Fruit fly (Drosophila melanogaster): Measurements from ENCODE around the gene msk.

Gene msk

DNA sequence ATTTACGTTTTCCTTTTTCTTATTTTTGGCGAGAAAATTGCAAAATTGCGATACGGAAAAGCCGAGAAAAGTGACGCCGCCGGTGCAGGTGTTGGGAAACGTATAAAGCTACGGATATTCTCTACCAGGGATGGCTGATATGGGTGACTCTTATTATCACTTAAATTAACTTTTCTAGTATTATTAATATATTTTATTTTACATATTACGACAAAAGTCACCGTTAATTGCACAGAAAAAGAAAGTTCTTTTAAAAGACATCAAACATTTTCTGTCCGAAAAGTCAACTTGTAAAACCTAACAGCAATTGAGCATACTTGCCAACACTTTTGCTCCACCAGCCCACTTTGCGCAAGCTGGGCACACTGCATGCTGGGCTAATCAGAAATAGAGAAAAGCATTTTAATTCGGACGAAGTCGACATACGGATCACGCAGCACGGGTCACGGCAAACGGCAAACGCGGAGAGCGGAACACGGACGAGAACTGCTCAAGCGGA lies 11.8 kb downstream of the msk start, which contains the start of the genes Cds and Uba2 (continued):
- TF ChIP-seq Lhr (GFP tag; optimal IDR thresholded peaks at IDR 0.05) (peak; percentile 83), chm (GFP tag; IDR thresholded peaks at IDR 0.05) (peak; percentile 77), CG13287 (GFP tag; IDR thresholded peaks at IDR 0.05; ENCODE audit: partially characterized antibody) (peak; percentile 60), gsb (GFP tag; IDR thresholded peaks at IDR 0.05) (peak; percentile 65), CG18599 (GFP tag; optimal IDR thresholded peaks at IDR 0.05) (peak; percentile 96), HHEX (GFP tag; optimal IDR thresholded peaks at IDR 0.05) (peak; percentile 93), Rfx (GFP tag; IDR thresholded peaks at IDR 0.05) (peak; percentile 96), gcm2 (GFP tag; optimal IDR thresholded peaks at IDR 0.05) (peak; percentile 50), Hand (GFP tag; optimal IDR thresholded peaks at IDR 0.05) (peak; percentile 86), CG13123 (GFP tag; optimal IDR thresholded peaks at IDR 0.05) (peak; percentile 91), CG16779 (GFP tag; IDR thresholded peaks at IDR 0.05) (peak; percentile 87), Dp (GFP tag; optimal IDR thresholded peaks at IDR 0.05) (peak; percentile 38), otp (GFP tag; IDR thresholded peaks at IDR 0.05) (peak; percentile 87), CG13296 (GFP tag; optimal IDR thresholded peaks at IDR 0.05) (peak; percentile 93), CG10321 (GFP tag; IDR thresholded peaks at IDR 0.05) (0 out of 2 replicates have a peak, but pooled peaks have one; percentile 22), gsb-n (tag; optimal IDR thresholded peaks at IDR 0.05) (no peak), trem (tag; optimal IDR thresholded peaks at IDR 0.05) (peak; percentile 85), D (optimal IDR thresholded peaks at IDR 0.05) (no peak), D (GFP tag; optimal IDR thresholded peaks at IDR 0.05) (peak; percentile 76), Adf1 (GFP tag; IDR thresholded peaks at IDR 0.05) (peak; percentile 80), CG17802 (tag; optimal IDR thresholded peaks at IDR 0.05) (peak; percentile 51), tll (GFP tag; optimal IDR thresholded peaks at IDR 0.05) (peak in 1 of 2 experiments; percentile 92), Oaz (GFP tag; IDR thresholded peaks at IDR 0.05) (peak; percentile 83), dpn (GFP tag; optimal IDR thresholded peaks at IDR 0.05) (peak; percentile 81 to 96), Atf6 (GFP tag; IDR thresholded peaks at IDR 0.05) (peak; percentile 93), CG15011 (GFP tag; optimal IDR thresholded peaks at IDR 0.05) (no peak), gro (GFP tag; optimal IDR thresholded peaks at IDR 0.05) (peak; percentile 81), Rx (GFP tag; IDR thresholded peaks at IDR 0.05) (peak; percentile 87), CG4854 (GFP tag; optimal IDR thresholded peaks at IDR 0.05) (peak; percentile 63), usp (GFP tag; optimal IDR thresholded peaks at IDR 0.05) (no peak), CG7786 (GFP tag; optimal IDR thresholded peaks at IDR 0.05) (peak; percentile 66), bsh (GFP tag; optimal IDR thresholded peaks at IDR 0.05) (peak in 1 of 2 experiments; percentile 91), CG30020 (tag; optimal IDR thresholded peaks at IDR 0.05) (peak; percentile 82), Atf-2 (GFP tag; optimal IDR thresholded peaks at IDR 0.05) (peak; percentile 78), Opbp (GFP tag; IDR thresholded peaks at IDR 0.05; ENCODE audit: partially characterized antibody) (peak; percentile 50; the same call in 1 of the 3 replicates), tin (GFP tag; optimal IDR thresholded peaks at IDR 0.05) (peak; percentile 94), corto (GFP tag; optimal IDR thresholded peaks at IDR 0.05) (peak; percentile 79), HLH4C (GFP tag; IDR thresholded peaks at IDR 0.05; ENCODE audit: partially characterized antibody) (peak; percentile 47; the same call in 1 of the 3 replicates), CG8924 (tag; optimal IDR thresholded peaks at IDR 0.05) (peak; percentile 92), lmd (GFP tag; IDR thresholded peaks at IDR 0.05) (peak; percentile 91), grn (GFP tag; optimal IDR thresholded peaks at IDR 0.05) (no peak), sima (GFP tag; optimal IDR thresholded peaks at IDR 0.05) (no peak), sug (tag; optimal IDR thresholded peaks at IDR 0.05) (peak; percentile 96), Sox100B (GFP tag; optimal IDR thresholded peaks at IDR 0.05) (peak; percentile 90), CG2889 (GFP tag; IDR thresholded peaks at IDR 0.05) (peak; percentile 81), CG12769 (tag; optimal IDR thresholded peaks at IDR 0.05) (no peak), ems (GFP tag; optimal IDR thresholded peaks at IDR 0.05) (peak; percentile 84), knrl (GFP tag; IDR thresholded peaks at IDR 0.05; ENCODE audit: partially characterized antibody) (peak; percentile 57; the same call in 2 of the 3 replicates), gcm (GFP tag; optimal IDR thresholded peaks at IDR 0.05) (peak; percentile 88), CG10959 (GFP tag; IDR thresholded peaks at IDR 0.05) (peak; percentile 77)

Data from whole organism, embryonic.